Worm (Caenorhabditis elegans) whole organism, early embryonic: ENCODE results near the gene F15E6.10.

ENCODE experiments used
- B0310.2 ChIP-seq: sonication (generic microtip); optimal IDR thresholded peaks from 2 replicates; lab custom pipeline; 2016; ENCODE audit warnings: mild to moderate bottlenecking, missing genetic modification characterization, missing compliant biosample characterization
- ama-1 ChIP-seq: fragments of 150-350 bp; optimal IDR thresholded peaks from 2 replicates; lab custom pipeline; 2014
- flt-1 ChIP-seq: fragments of 200-800 bp; sonication (Bioruptor generic); IDR thresholded peaks from 2 replicates; pipeline ENCODE4 v1.3.6; 2022; ENCODE audit warnings: missing genetic modification characterization, missing compliant biosample characterization
- hmbx-1 ChIP-seq: sonication (generic microtip); optimal IDR thresholded peaks from 2 replicates; lab custom pipeline; 2016; ENCODE audit warnings: mild to moderate bottlenecking, missing genetic modification characterization, missing compliant biosample characterization
- scrt-1 ChIP-seq: fragments of 200-800 bp; sonication (Bioruptor generic); IDR thresholded peaks from 2 replicates; pipeline ENCODE4 v1.3.6; 2022; ENCODE audit warnings: missing genetic modification characterization, missing compliant biosample characterization
- tbx-11 ChIP-seq: fragments of 200-800 bp; sonication (Bioruptor generic); IDR thresholded peaks from 2 replicates; pipeline ENCODE4 v1.3.6; 2022; ENCODE audit warnings: missing genetic modification characterization, missing compliant biosample characterization
- tbx-37 ChIP-seq: fragments of 200-800 bp; sonication (Bioruptor generic); conservative IDR thresholded peaks from 2 replicates; pipeline ENCODE4 v1.3.6; 2022; ENCODE audit warnings: missing genetic modification reagents, missing genetic modification characterization, missing compliant biosample characterization
- tra-4 ChIP-seq: sonication (generic microtip); optimal IDR thresholded peaks from 2 replicates; lab custom pipeline; 2017; ENCODE audit warnings: missing genetic modification characterization, missing compliant biosample characterization

DNA sequence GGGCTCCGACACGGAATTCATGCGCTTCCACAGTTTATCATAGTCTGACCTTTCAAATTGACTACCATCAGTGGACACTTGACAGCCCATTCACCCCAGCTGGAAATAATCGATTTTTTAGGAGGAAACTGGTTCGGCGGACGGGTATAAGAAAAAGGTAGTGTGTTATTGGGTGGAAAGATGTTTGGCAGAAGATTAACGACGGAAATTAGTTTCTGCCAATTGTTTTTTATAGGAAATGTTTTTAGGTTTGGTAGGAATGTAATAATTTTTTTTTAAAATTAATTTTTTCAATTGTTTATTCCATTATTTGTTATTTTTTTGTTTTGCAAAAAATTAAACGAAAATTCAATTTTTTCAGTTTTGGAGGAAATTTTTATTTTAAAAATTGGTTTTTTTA, 6.3 kb downstream of the F15E6.10 start, which contains the start of gene F15E6.9:
- no peak for TF ChIP-seq ama-1 (lab: Kevin White, UChicago)
- no peak for TF ChIP-seq tbx-37
- TF ChIP-seq B0310.2 = no peak
- no peak for TF ChIP-seq tra-4 (tag; lab: Kevin White, UChicago)
- TF ChIP-seq flt-1 (GFP tag; lab: Robert Waterston, UW) = no peak
- TF ChIP-seq hmbx-1 (tag; lab: Kevin White, UChicago) = no peak
- no peak for TF ChIP-seq tbx-11 (GFP tag; lab: Robert Waterston, UW)
- TF ChIP-seq scrt-1 (GFP tag; lab: Robert Waterston, UW) = no peak
